Fruit fly (Drosophila melanogaster) whole organism, pupa: ENCODE results near the gene CG10324.

Experiments used
- CG10348 ChIP-seq: fragments of 200-800 bp; sonication (Bioruptor generic); IDR thresholded peaks from 2 replicates; pipeline ENCODE4 v1.3.6; 2022; ENCODE audit warnings: missing biosample characterization, missing genetic modification characterization
- CG12605 ChIP-seq: fragments of 200-800 bp; sonication (Bioruptor generic); IDR thresholded peaks from 2 replicates; pipeline ENCODE4 v1.3.6; 2022; ENCODE audit warnings: missing biosample characterization, missing genetic modification characterization
- CG13204 ChIP-seq: fragments of 200-800 bp; sonication (Bioruptor generic); optimal IDR thresholded peaks from 2 replicates; lab custom pipeline; 2018; ENCODE audit warnings: missing biosample characterization, mild to moderate bottlenecking, missing genetic modification characterization, moderate library complexity
- CG14655 ChIP-seq: fragments of 200-800 bp; sonication (Bioruptor generic); optimal IDR thresholded peaks from 3 replicates; lab custom pipeline; 2017; ENCODE audit warnings: mild to moderate bottlenecking, missing biosample characterization, missing genetic modification reagents, missing genetic modification characterization
- CG15710 ChIP-seq: fragments of 200-800 bp; sonication (Bioruptor generic); optimal IDR thresholded peaks from 2 replicates; lab custom pipeline; 2018; ENCODE audit warnings: missing biosample characterization, mild to moderate bottlenecking, missing genetic modification characterization, moderate library complexity
- CG17806 ChIP-seq: fragments of 200-800 bp; sonication (Bioruptor generic); optimal IDR thresholded peaks from 2 replicates; lab custom pipeline; 2018; ENCODE audit warnings: missing biosample characterization, mild to moderate bottlenecking, missing genetic modification characterization, moderate library complexity
- CG32121 ChIP-seq: fragments of 200-800 bp; sonication (Bioruptor generic); IDR thresholded peaks from 2 replicates; pipeline ENCODE4 v1.3.6; 2022; ENCODE audit warnings: missing biosample characterization, missing genetic modification characterization
- CG34367 ChIP-seq: fragments of 200-800 bp; sonication (Bioruptor generic); optimal IDR thresholded peaks from 2 replicates; lab custom pipeline; 2018; ENCODE audit warnings: missing biosample characterization, mild to moderate bottlenecking, missing genetic modification characterization
- CG4496 ChIP-seq: fragments of 200-800 bp; sonication (Bioruptor generic); IDR thresholded peaks from 3 replicates; pipeline ENCODE4 v1.3.6; 2022; ENCODE audit warnings: missing biosample characterization, missing genetic modification characterization
- CG8159 ChIP-seq: fragments of 200-800 bp; sonication (Bioruptor generic); optimal IDR thresholded peaks from 3 replicates; lab custom pipeline; 2018; ENCODE audit warnings: missing biosample characterization, mild to moderate bottlenecking, missing genetic modification characterization, moderate library complexity
- CG8301 ChIP-seq: fragments of 200-800 bp; sonication (Bioruptor generic); optimal IDR thresholded peaks from 2 replicates; lab custom pipeline; 2018; ENCODE audit warnings: missing biosample characterization, mild to moderate bottlenecking, missing genetic modification characterization
- CG9948 ChIP-seq: fragments of 200-800 bp; sonication (Bioruptor generic); optimal IDR thresholded peaks from 2 replicates; lab custom pipeline; 2018; ENCODE audit warnings: missing biosample characterization, mild to moderate bottlenecking, missing genetic modification characterization, moderate library complexity
- D1 ChIP-seq: fragments of 200-800 bp; sonication (Bioruptor generic); optimal IDR thresholded peaks from 2 replicates; lab custom pipeline; 2018; ENCODE audit warnings: missing biosample characterization, mild to moderate bottlenecking, missing genetic modification characterization, moderate library complexity
- EcR ChIP-seq: fragments of 200-800 bp; sonication (Bioruptor generic); optimal IDR thresholded peaks from 3 replicates; lab custom pipeline; 2019; ENCODE audit warnings: missing biosample characterization, missing genetic modification characterization, mild to moderate bottlenecking, moderate library complexity, missing genetic modification reagents
- Ets98B ChIP-seq: fragments of 200-800 bp; sonication (Bioruptor generic); IDR thresholded peaks from 2 replicates; pipeline ENCODE4 v1.3.6; 2022; ENCODE audit warnings: missing biosample characterization, missing genetic modification characterization
- Pif1A ChIP-seq: fragments of 200-800 bp; sonication (Bioruptor generic); optimal IDR thresholded peaks from 3 replicates; lab custom pipeline; 2016; ENCODE audit warnings: missing biosample characterization, missing genetic modification characterization
- Pif1B ChIP-seq: fragments of 200-800 bp; sonication (Bioruptor generic); optimal IDR thresholded peaks from 3 replicates; lab custom pipeline; 2016; ENCODE audit warnings: missing biosample characterization, missing genetic modification characterization
- Snoo ChIP-seq: fragments of 200-800 bp; sonication (Bioruptor generic); optimal IDR thresholded peaks from 3 replicates; lab custom pipeline; 2017; ENCODE audit warnings: missing biosample characterization, mild to moderate bottlenecking, missing genetic modification characterization, inconsistent platforms
- fd96Ca ChIP-seq: fragments of 200-800 bp; sonication (Bioruptor generic); IDR thresholded peaks from 3 replicates; pipeline ENCODE4 v1.3.6; 2022; ENCODE audit warnings: missing biosample characterization, missing genetic modification characterization
- gl ChIP-seq: fragments of 200-800 bp; sonication (Bioruptor generic); optimal IDR thresholded peaks from 2 replicates; lab custom pipeline; 2018; ENCODE audit warnings: missing biosample characterization, mild to moderate bottlenecking, missing genetic modification characterization
- rn ChIP-seq: fragments of 200-800 bp; sonication (Bioruptor generic); IDR thresholded peaks from 2 replicates; pipeline ENCODE4 v1.3.6; 2022; ENCODE audit warnings: missing biosample characterization, missing genetic modification characterization

The CG10324 gene

DNA sequence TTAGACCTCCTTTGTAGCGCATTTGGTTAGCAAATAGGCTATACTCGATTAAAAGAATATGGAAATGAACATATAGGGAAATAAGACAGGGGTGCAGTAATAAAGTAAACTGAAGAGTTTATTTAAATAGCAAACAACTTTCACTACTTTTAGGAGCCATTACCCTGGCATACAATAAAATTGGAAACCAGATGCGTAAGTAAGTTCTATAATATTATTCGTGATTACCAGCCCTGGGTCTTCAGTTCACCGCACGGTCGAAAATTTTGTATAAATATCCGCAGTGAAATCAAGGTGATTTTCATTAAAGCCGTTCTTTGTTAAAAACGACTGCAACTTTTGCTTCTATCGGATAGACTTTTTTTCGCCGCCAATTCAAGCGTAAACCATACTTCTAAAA, 31.8 kb downstream of the CG10324 start, which contains the start of gene CG17562:
TSS of gene CG17562 (plus strand) at position 301 of the 400 bp plus-strand sequence.
- TF ChIP-seq CG13204 (no peak), CG15710 (no peak), CG12605 (GFP tag; lab: Robert Waterston, UW) (no peak), CG17806 (no peak), Pif1A (GFP tag; lab: Kevin White, UChicago) (no peak), CG9948 (tag; lab: Kevin White, UChicago) (no peak), CG14655 (GFP tag; lab: Kevin White, UChicago) (no peak), CG8301 (tag; lab: Kevin White, UChicago) (no peak), Pif1B (GFP tag; lab: Kevin White, UChicago) (no peak), gl (tag; lab: Kevin White, UChicago) (no peak), rn (GFP tag; lab: Robert Waterston, UW) (no peak), Ets98B (GFP tag; lab: Robert Waterston, UW) (no peak), EcR (GFP tag; lab: Kevin White, UChicago) (no peak), CG4496 (GFP tag; lab: Robert Waterston, UW) (no peak), D1 (tag; lab: Kevin White, UChicago) (no peak), fd96Ca (GFP tag; lab: Robert Waterston, UW) (no peak), CG8159 (tag; lab: Kevin White, UChicago) (no peak), CG10348 (GFP tag; lab: Robert Waterston, UW) (no peak), Snoo (tag; lab: Kevin White, UChicago) (no peak)

DNA sequence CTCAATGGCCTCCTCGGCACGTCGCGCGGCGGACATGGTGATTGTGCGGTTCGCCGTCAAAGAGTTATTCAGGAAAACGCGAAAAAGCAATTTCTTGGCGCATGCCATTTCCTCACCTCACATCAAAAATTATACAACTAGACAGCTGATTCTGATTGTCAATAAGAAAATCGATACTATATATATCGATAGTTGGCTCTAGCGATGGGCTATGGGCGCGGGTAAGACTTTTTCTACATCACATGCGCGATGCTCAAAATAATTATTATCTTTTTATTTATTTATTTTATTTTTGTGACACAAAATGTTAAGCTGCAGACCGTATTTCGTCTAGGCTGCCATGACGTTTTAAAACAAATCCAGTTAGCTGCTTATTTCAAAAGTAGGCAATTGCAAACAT, 32.6 kb downstream of the CG10324 start, which contains the start of gene CG10340:
TSS of gene CG10340 (minus strand) at position 151 of the 400 bp plus-strand sequence.
- TF ChIP-seq EcR (GFP tag; lab: Kevin White, UChicago) (no peak), rn (GFP tag; lab: Robert Waterston, UW) (no peak), gl (tag; lab: Kevin White, UChicago) (no peak), CG8301 (tag; lab: Kevin White, UChicago) (no peak), D1 (tag; lab: Kevin White, UChicago) (peak; percentile 78), CG17806 (no peak), CG34367 (no peak), CG8159 (tag; lab: Kevin White, UChicago) (no peak)

DNA sequence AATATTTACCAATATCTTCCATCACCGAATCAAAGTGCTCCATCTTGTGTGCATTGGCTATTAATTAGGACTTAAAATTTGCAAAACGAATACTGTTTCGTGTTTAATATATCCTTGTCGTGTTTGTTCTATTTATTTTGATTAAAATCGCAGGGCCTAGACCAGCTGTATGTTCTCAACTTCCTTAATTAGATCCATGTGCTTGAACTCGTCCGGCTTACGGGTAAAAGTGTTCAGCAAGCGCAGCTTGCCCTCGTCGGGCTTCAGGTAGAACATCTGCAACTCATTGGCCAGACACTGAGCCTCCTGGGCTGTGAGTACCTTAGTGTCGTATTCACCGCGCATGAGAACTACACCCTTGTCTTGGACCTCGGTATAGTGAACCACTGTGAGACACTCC, 33.5 kb downstream of the CG10324 start, which contains the start of gene CG12783:
TSS of gene CG12783 (minus strand) at position 101 of the 400 bp plus-strand sequence.
- TF ChIP-seq CG15710 (no peak), gl (tag; lab: Kevin White, UChicago) (no peak), EcR (GFP tag; lab: Kevin White, UChicago) (no peak), Pif1B (GFP tag; lab: Kevin White, UChicago) (no peak), CG14655 (GFP tag; lab: Kevin White, UChicago) (no peak), CG12605 (GFP tag; lab: Robert Waterston, UW) (no peak), D1 (tag; lab: Kevin White, UChicago) (no peak), Pif1A (GFP tag; lab: Kevin White, UChicago) (no peak), CG13204 (no peak), CG4496 (GFP tag; lab: Robert Waterston, UW) (no peak), CG32121 (GFP tag; lab: Robert Waterston, UW) (no peak), fd96Ca (GFP tag; lab: Robert Waterston, UW) (no peak), Ets98B (GFP tag; lab: Robert Waterston, UW) (no peak)

DNA sequence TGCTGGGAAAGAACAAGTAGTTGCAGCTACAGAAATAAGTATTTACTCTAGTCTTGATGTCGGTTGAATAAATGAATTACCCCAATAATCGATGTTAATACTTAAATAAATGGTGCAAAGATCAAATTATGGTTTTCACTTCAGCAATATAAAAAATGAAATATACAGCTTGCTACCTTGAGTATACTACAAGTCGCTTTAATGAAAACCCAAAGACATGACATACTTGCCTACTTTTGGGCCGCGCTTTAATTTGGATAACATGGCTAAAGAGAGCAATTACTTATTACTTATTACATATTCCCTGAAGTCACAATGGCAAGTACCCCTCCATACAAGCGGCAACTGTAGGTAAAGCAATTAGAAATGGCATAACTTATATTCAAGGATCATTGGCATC, 35.6 kb downstream of the CG10324 start:
- TF ChIP-seq CG12605 (GFP tag; lab: Robert Waterston, UW), result no peak
- TF ChIP-seq EcR (GFP tag; lab: Kevin White, UChicago), result no peak
- no peak for TF ChIP-seq fd96Ca (GFP tag; lab: Robert Waterston, UW)
- no peak for TF ChIP-seq CG14655 (GFP tag; lab: Kevin White, UChicago)
- TF ChIP-seq CG8159 (tag; lab: Kevin White, UChicago), result no peak
- no peak for TF ChIP-seq CG17806
- no peak for TF ChIP-seq Ets98B (GFP tag; lab: Robert Waterston, UW)
- no peak for TF ChIP-seq CG4496 (GFP tag; lab: Robert Waterston, UW)
- no peak for TF ChIP-seq Pif1B (GFP tag; lab: Kevin White, UChicago)
- no peak for TF ChIP-seq CG34367
- TF ChIP-seq gl (tag; lab: Kevin White, UChicago), result no peak
- TF ChIP-seq CG32121 (GFP tag; lab: Robert Waterston, UW), result no peak
- TF ChIP-seq CG10348 (GFP tag; lab: Robert Waterston, UW), result no peak
- no peak for TF ChIP-seq D1 (tag; lab: Kevin White, UChicago)

DNA sequence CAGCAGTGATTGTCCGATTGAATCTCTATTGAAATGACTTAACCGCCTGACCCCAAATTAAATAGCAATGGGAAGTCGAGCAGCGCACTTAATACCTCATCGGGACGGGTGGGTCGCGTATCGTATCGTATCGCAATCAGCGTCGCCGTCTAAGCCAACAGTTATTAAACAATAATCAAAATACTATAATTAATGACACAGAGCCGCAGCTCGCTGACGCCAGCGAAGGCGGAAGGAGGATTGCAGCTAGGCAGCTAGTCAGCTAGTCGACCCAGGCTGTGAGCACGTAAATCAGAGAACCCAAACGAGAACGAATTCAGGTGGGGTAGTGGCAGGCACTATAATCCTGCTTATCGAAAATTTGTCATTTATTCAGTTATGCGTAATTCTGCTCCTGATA, 37.9 kb downstream of the CG10324 start, which contains the start of gene NPF:
TSS of gene NPF (plus strand) at position 301 of the 400 bp plus-strand sequence.
- TF ChIP-seq EcR (GFP tag; lab: Kevin White, UChicago) (no peak), Pif1B (GFP tag; lab: Kevin White, UChicago) (no peak), Snoo (tag; lab: Kevin White, UChicago) (no peak), CG8159 (tag; lab: Kevin White, UChicago) (no peak), Ets98B (GFP tag; lab: Robert Waterston, UW) (no peak), gl (tag; lab: Kevin White, UChicago) (no peak), CG9948 (tag; lab: Kevin White, UChicago) (no peak), CG13204 (no peak), CG14655 (GFP tag; lab: Kevin White, UChicago) (no peak), CG12605 (GFP tag; lab: Robert Waterston, UW) (no peak), CG17806 (no peak), CG10348 (GFP tag; lab: Robert Waterston, UW) (no peak), Pif1A (GFP tag; lab: Kevin White, UChicago) (no peak), rn (GFP tag; lab: Robert Waterston, UW) (no peak), CG4496 (GFP tag; lab: Robert Waterston, UW) (no peak), fd96Ca (GFP tag; lab: Robert Waterston, UW) (no peak)
